Fruit fly (Drosophila melanogaster): Measurements from ENCODE around the gene CG12990.

CG12990 gene

DNA sequence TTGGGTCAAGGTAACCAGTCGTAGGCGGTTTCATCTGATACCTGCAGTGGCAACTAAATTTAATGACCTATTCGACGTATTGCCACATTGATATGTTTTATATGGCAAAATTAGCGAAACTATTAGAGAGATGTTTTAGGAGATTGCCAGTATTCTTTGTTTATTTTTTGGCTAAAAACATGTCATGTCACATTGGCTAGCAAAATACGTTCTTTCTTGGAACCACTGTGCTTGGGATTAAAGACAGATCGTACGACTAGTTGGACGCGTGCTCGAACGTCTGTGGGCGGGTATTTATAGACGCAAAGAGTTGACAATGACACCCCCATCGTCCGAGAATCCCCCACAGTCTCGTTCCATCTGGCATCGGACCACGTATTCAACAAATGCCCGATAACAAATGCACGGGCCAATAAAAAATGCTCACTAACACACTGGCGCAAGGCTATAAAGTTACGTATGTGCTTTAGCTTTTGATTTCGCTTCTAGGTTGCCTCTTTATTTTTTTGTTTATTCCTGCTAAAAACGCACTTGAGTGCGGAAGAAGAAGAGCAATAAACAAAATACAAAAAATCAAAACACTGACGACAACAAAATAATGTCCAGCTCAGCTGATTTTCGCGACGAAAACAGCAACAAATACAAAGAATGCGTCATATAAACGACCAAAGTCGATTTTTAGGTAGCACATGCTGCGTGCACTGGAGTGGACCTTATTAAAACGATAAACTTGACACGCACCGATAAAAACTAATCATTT, 47.3 kb downstream of the CG12990 start:
- TF ChIP-seq Sp1 (GFP tag; optimal IDR thresholded peaks at IDR 0.05), result no peak
- no peak for TF ChIP-seq pan (optimal IDR thresholded peaks at IDR 0.05)
- TF ChIP-seq Dif (GFP tag; optimal IDR thresholded peaks at IDR 0.05; ENCODE audit: partially characterized antibody), result no peak
- TF ChIP-seq fru (GFP tag; optimal IDR thresholded peaks at IDR 0.05), result no peak
- TF ChIP-seq Rel (GFP tag; optimal IDR thresholded peaks at IDR 0.05), result peak; percentile 68
- TF ChIP-seq Rel (tag; optimal IDR thresholded peaks at IDR 0.05), result peak; percentile 76
- no peak for TF ChIP-seq Dfd (GFP tag; optimal IDR thresholded peaks at IDR 0.05)
- TF ChIP-seq Hr83 (GFP tag; optimal IDR thresholded peaks at IDR 0.05; ENCODE audit: poor library complexity, severe bottlenecking), result no peak
- TF ChIP-seq usp (GFP tag; optimal IDR thresholded peaks at IDR 0.05), result no peak
- TF ChIP-seq foxo (GFP tag; optimal IDR thresholded peaks at IDR 0.05), result no peak
- TF ChIP-seq brk (GFP tag; optimal IDR thresholded peaks at IDR 0.05), result peak; percentile 56
- no peak for TF ChIP-seq CG32264 (GFP tag; optimal IDR thresholded peaks at IDR 0.05)
- TF ChIP-seq GATAd (GFP tag; optimal IDR thresholded peaks at IDR 0.05), result no peak
- no peak for TF ChIP-seq woc (GFP tag; optimal IDR thresholded peaks at IDR 0.05)
- no peak for TF ChIP-seq CG9705 (GFP tag; optimal IDR thresholded peaks at IDR 0.05)
- peak; percentile 77 for TF ChIP-seq tai (GFP tag; optimal IDR thresholded peaks at IDR 0.05)
- no peak for TF ChIP-seq dmrt93B (GFP tag; optimal IDR thresholded peaks at IDR 0.05)
- no peak for TF ChIP-seq br (GFP tag; optimal IDR thresholded peaks at IDR 0.05)

DNA sequence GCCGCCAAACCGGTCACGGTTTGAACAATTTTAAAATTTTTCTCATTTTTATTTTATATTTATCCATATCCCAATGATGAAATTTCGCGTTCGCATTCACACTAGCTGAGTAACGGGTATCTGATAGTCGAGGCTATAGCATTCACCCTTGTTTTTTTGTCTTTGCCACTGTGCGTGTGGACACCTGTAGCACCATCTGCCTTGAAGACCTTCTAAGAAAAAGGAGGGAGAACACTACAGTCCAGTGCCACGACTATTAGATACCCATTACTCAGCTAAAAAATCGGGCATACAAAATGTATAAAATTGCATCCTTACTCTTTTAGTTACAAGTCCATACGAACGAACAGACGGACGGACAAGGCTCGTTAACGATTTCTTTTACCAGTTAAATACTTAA, 49.5 kb downstream of the CG12990 start:
- TF ChIP-seq Dfd (GFP tag; optimal IDR thresholded peaks at IDR 0.05), result peak; percentile 41
- TF ChIP-seq h (GFP tag; optimal IDR thresholded peaks at IDR 0.05), result no peak
